Fruit fly (Drosophila melanogaster) whole organism, embryonic: Measurements from ENCODE around the gene Uxt.

ENCODE experiments used
- ATbp ChIP-seq: fragments of 200-800 bp; sonication (Bioruptor generic); optimal IDR thresholded peaks from 2 replicates; lab custom pipeline; 2017; ENCODE audit warnings: missing biosample characterization, mild to moderate bottlenecking, missing genetic modification characterization, missing genetic modification reagents
- Abd-B ChIP-seq: fragments of 200-800 bp; sonication (Bioruptor generic); optimal IDR thresholded peaks from 2 replicates; lab custom pipeline; 2018; ENCODE audit warnings: missing biosample characterization, mild to moderate bottlenecking, missing genetic modification characterization, moderate library complexity
- Antp ChIP-seq: fragments of 200-800 bp; sonication (Bioruptor generic); optimal IDR thresholded peaks from 3 replicates; lab custom pipeline; 2016; ENCODE audit warnings: missing biosample characterization, missing genetic modification characterization
- BEAF-32 ChIP-seq: fragments of 200-800 bp; sonication (Bioruptor generic); optimal IDR thresholded peaks from 3 replicates; lab custom pipeline; 2017; ENCODE audit warnings: missing biosample characterization, missing genetic modification characterization, mild to moderate bottlenecking, moderate library complexity, missing genetic modification reagents
- BtbVII ChIP-seq: fragments of 200-800 bp; sonication (Bioruptor generic); optimal IDR thresholded peaks from 3 replicates; lab custom pipeline; 2017; ENCODE audit warnings: missing biosample characterization, mild to moderate bottlenecking, missing genetic modification characterization
- CG1024 ChIP-seq: fragments of 200-800 bp; sonication (Bioruptor generic); IDR thresholded peaks from 2 replicates; pipeline ENCODE4 v1.3.6; 2022; ENCODE audit warnings: missing biosample characterization, missing genetic modification characterization
- CG10979 ChIP-seq: fragments of 200-800 bp; sonication (Bioruptor generic); optimal IDR thresholded peaks from 2 replicates; lab custom pipeline; 2018; ENCODE audit warnings: missing biosample characterization, mild to moderate bottlenecking, missing genetic modification characterization, moderate library complexity
- CG11504 ChIP-seq: fragments of 200-800 bp; sonication (Bioruptor generic); optimal IDR thresholded peaks from 3 replicates; lab custom pipeline; 2019; ENCODE audit warnings: missing biosample characterization, mild to moderate bottlenecking, missing genetic modification characterization, moderate library complexity
- CG11560 ChIP-seq: fragments of 200-800 bp; sonication (Bioruptor generic); IDR thresholded peaks from 3 replicates; pipeline ENCODE4 v1.3.6; 2022; ENCODE audit warnings: missing biosample characterization, missing genetic modification characterization
- CG11695 ChIP-seq: fragments of 200-800 bp; sonication (Bioruptor generic); IDR thresholded peaks from 3 replicates; pipeline ENCODE4 v1.3.6; 2022; ENCODE audit warnings: missing biosample characterization, missing genetic modification characterization
- CG11696 ChIP-seq: fragments of 200-800 bp; sonication (Bioruptor generic); IDR thresholded peaks from 2 replicates; pipeline ENCODE4 v1.3.6; 2022; ENCODE audit warnings: missing biosample characterization, missing genetic modification characterization
- CG12744 ChIP-seq: fragments of 200-800 bp; sonication (Bioruptor generic); optimal IDR thresholded peaks from 2 replicates; lab custom pipeline; 2016; ENCODE audit warnings: missing biosample characterization, missing genetic modification characterization
- CG13775 ChIP-seq: fragments of 200-800 bp; sonication (Bioruptor generic); optimal IDR thresholded peaks from 3 replicates; lab custom pipeline; 2017; ENCODE audit warnings: missing biosample characterization, mild to moderate bottlenecking, missing genetic modification characterization
- CG14050 ChIP-seq: fragments of 200-800 bp; sonication (Bioruptor generic); IDR thresholded peaks from 3 replicates; pipeline ENCODE4 v1.3.6; 2022; ENCODE audit warnings: missing biosample characterization, missing genetic modification characterization
- CG15514 ChIP-seq: fragments of 200-800 bp; sonication (Bioruptor generic); optimal IDR thresholded peaks from 3 replicates; lab custom pipeline; 2017; ENCODE audit warnings: missing biosample characterization, missing genetic modification characterization, mild to moderate bottlenecking, moderate library complexity, missing genetic modification reagents
- CG1832 ChIP-seq: fragments of 200-800 bp; sonication (Bioruptor generic); optimal IDR thresholded peaks from 2 replicates; lab custom pipeline; 2017; ENCODE audit warnings: missing biosample characterization, mild to moderate bottlenecking, missing genetic modification characterization, inconsistent platforms
- CG30431 ChIP-seq: fragments of 200-800 bp; sonication (Bioruptor generic); optimal IDR thresholded peaks from 2 replicates; lab custom pipeline; 2017; ENCODE audit warnings: missing biosample characterization, missing genetic modification characterization
- CG6791 ChIP-seq: fragments of 200-800 bp; sonication (Bioruptor generic); IDR thresholded peaks from 3 replicates; pipeline ENCODE4 v1.3.6; 2022; ENCODE audit warnings: missing biosample characterization, missing genetic modification characterization; ENCODE audit not compliant: partially characterized antibody
- CG8944 ChIP-seq: fragments of 200-800 bp; sonication (Bioruptor generic); optimal IDR thresholded peaks from 3 replicates; lab custom pipeline; 2016; ENCODE audit warnings: missing biosample characterization, missing genetic modification characterization
- CG9609 ChIP-seq: fragments of 200-800 bp; sonication (Bioruptor generic); optimal IDR thresholded peaks from 3 replicates; lab custom pipeline; 2016; ENCODE audit warnings: missing biosample characterization, missing genetic modification characterization
- Doc3 ChIP-seq: fragments of 200-800 bp; sonication (Bioruptor generic); IDR thresholded peaks from 3 replicates; pipeline ENCODE4 v1.3.6; 2022; ENCODE audit warnings: missing biosample characterization, missing genetic modification characterization; ENCODE audit not compliant: partially characterized antibody
- Drgx ChIP-seq: fragments of 200-800 bp; sonication (Bioruptor generic); IDR thresholded peaks from 2 replicates; pipeline ENCODE4 v1.3.6; 2022; ENCODE audit warnings: missing biosample characterization, missing genetic modification characterization
- Hr39 ChIP-seq: fragments of >200 bp; optimal IDR thresholded peaks from 2 replicates; lab custom pipeline; 2017
- Jarid2 ChIP-seq: fragments of 200-800 bp; sonication (Bioruptor generic); optimal IDR thresholded peaks from 3 replicates; lab custom pipeline; 2017; ENCODE audit warnings: mild to moderate bottlenecking, missing biosample characterization, missing genetic modification reagents, missing genetic modification characterization
- Max ChIP-seq: fragments of 200-800 bp; sonication (Bioruptor generic); optimal IDR thresholded peaks from 2 replicates; lab custom pipeline; 2016; ENCODE audit warnings: missing biosample characterization, mild to moderate bottlenecking, missing genetic modification characterization
- Ptx1 ChIP-seq: fragments of 200-800 bp; sonication (Bioruptor generic); IDR thresholded peaks from 2 replicates; pipeline ENCODE4 v1.3.6; 2022; ENCODE audit warnings: missing biosample characterization, missing genetic modification characterization
- Scr ChIP-seq: fragments of 200-800 bp; sonication (Bioruptor generic); IDR thresholded peaks from 2 replicates; pipeline ENCODE4 v1.3.6; 2022; ENCODE audit warnings: missing biosample characterization, missing genetic modification characterization; ENCODE audit not compliant: partially characterized antibody
- Sin3A ChIP-seq: fragments of >200 bp; optimal IDR thresholded peaks from 2 replicates; lab custom pipeline; 2018
- Stat92E ChIP-seq, 3 experiments: fragments of >200 bp in 2 of 3; fragments of 200-800 bp in 1 of 3; sonication (Bioruptor generic) in 1 of 3; optimal IDR thresholded peaks; 2 replicates each; lab custom pipeline; 2017 to 2019; ENCODE audit warnings: missing biosample characterization in 3 of 3, missing genetic modification characterization in 3 of 3, mild to moderate bottlenecking in 1 of 3, moderate library complexity in 1 of 3
- YL-1 ChIP-seq: fragments of 200-800 bp; sonication (Bioruptor generic); optimal IDR thresholded peaks from 3 replicates; lab custom pipeline; 2017; ENCODE audit warnings: missing biosample characterization, mild to moderate bottlenecking, missing genetic modification characterization
- cato ChIP-seq: fragments of 200-800 bp; sonication (Bioruptor generic); optimal IDR thresholded peaks from 2 replicates; lab custom pipeline; 2016; ENCODE audit warnings: missing biosample characterization, missing genetic modification characterization, borderline replicate concordance
- chm ChIP-seq: fragments of 200-800 bp; sonication (Bioruptor generic); IDR thresholded peaks from 2 replicates; pipeline ENCODE4 v1.3.6; 2022; ENCODE audit warnings: missing biosample characterization, missing genetic modification characterization
- dan ChIP-seq: fragments of 200-800 bp; sonication (Bioruptor generic); IDR thresholded peaks from 2 replicates; pipeline ENCODE4 v1.3.6; 2022; ENCODE audit warnings: missing biosample characterization, missing genetic modification characterization
- gce ChIP-seq: fragments of 200-800 bp; sonication (Bioruptor generic); IDR thresholded peaks from 3 replicates; pipeline ENCODE4 v1.3.6; 2022; ENCODE audit warnings: missing biosample characterization, missing genetic modification characterization
- hkb ChIP-seq, 2 experiments: fragments of 200-800 bp in 1 of 2; fragments of >200 bp in 1 of 2; sonication (Bioruptor generic) in 1 of 2; IDR thresholded peaks in 1 of 2; optimal IDR thresholded peaks in 1 of 2; 2 replicates each; pipeline versions ENCODE4 v1.3.6 to Lab custom; 2017 to 2022; ENCODE audit warnings: missing biosample characterization in 1 of 2, missing genetic modification characterization in 1 of 2
- inv ChIP-seq: fragments of 200-800 bp; sonication (Bioruptor generic); IDR thresholded peaks from 2 replicates; pipeline ENCODE4 v1.3.6; 2022; ENCODE audit warnings: missing biosample characterization, missing genetic modification characterization; ENCODE audit not compliant: partially characterized antibody
- jigr1 ChIP-seq: fragments of 200-800 bp; sonication (Bioruptor generic); IDR thresholded peaks from 3 replicates; pipeline ENCODE4 v1.3.6; 2022; ENCODE audit warnings: missing biosample characterization, missing genetic modification characterization
- lmd ChIP-seq: fragments of 200-800 bp; sonication (Bioruptor generic); IDR thresholded peaks from 2 replicates; pipeline ENCODE4 v1.3.6; 2022; ENCODE audit warnings: missing biosample characterization, missing genetic modification characterization
- lola ChIP-seq, 3 experiments: fragments of >200 bp in 2 of 3; fragments of 200-800 bp in 1 of 3; sonication (Bioruptor generic) in 1 of 3; optimal IDR thresholded peaks; 2 replicates each; lab custom pipeline; 2017 to 2019; ENCODE audit warnings: missing biosample characterization in 3 of 3, missing genetic modification characterization in 3 of 3, mild to moderate bottlenecking in 1 of 3, moderate library complexity in 1 of 3
- nom ChIP-seq: fragments of 200-800 bp; sonication (Bioruptor generic); optimal IDR thresholded peaks from 2 replicates; lab custom pipeline; 2017; ENCODE audit warnings: missing biosample characterization, missing genetic modification characterization, mild to moderate bottlenecking, moderate library complexity, missing genetic modification reagents
- otp ChIP-seq: fragments of 200-800 bp; sonication (Bioruptor generic); IDR thresholded peaks from 3 replicates; pipeline ENCODE4, ENCODE4 v1.3.6; 2022; ENCODE audit warnings: missing biosample characterization, missing genetic modification characterization
- scrt ChIP-seq: fragments of 200-800 bp; sonication (Bioruptor generic); optimal IDR thresholded peaks from 2 replicates; lab custom pipeline; 2018; ENCODE audit warnings: missing biosample characterization, mild to moderate bottlenecking, missing genetic modification characterization, moderate library complexity
- sisA ChIP-seq: fragments of 200-800 bp; sonication (Bioruptor generic); IDR thresholded peaks from 2 replicates; pipeline ENCODE4 v1.3.6; 2022; ENCODE audit warnings: missing biosample characterization, missing genetic modification characterization
- ssp ChIP-seq: fragments of 200-800 bp; sonication (Bioruptor generic); IDR thresholded peaks from 2 replicates; pipeline ENCODE4 v1.3.6; 2022; ENCODE audit warnings: missing biosample characterization, missing genetic modification characterization
- sug ChIP-seq: fragments of 200-800 bp; optimal IDR thresholded peaks from 2 replicates; lab custom pipeline; 2019; ENCODE audit warnings: missing biosample characterization, mild to moderate bottlenecking, missing genetic modification characterization, moderate library complexity
- vvl ChIP-seq: fragments of 200-800 bp; sonication (Bioruptor generic); IDR thresholded peaks from 2 replicates; pipeline ENCODE4 v1.3.6; 2022; ENCODE audit warnings: missing biosample characterization, missing genetic modification characterization
- zen2 ChIP-seq: fragments of 200-800 bp; sonication (Bioruptor generic); IDR thresholded peaks from 3 replicates; pipeline ENCODE4 v1.3.6; 2022; ENCODE audit warnings: missing biosample characterization, missing genetic modification characterization; ENCODE audit not compliant: partially characterized antibody
- zf30C ChIP-seq: fragments of 200-800 bp; sonication (Bioruptor generic); optimal IDR thresholded peaks from 3 replicates; lab custom pipeline; 2018; ENCODE audit warnings: missing biosample characterization, mild to moderate bottlenecking, missing genetic modification characterization

Uxt gene

dm6 chr2L:15248163-15249005 lies 8.0 kb upstream of the Uxt start, which contains the start of gene dao (continued):
- TF ChIP-seq CG6791 (GFP tag; lab: Robert Waterston, UW): peak; percentile 77
- peak; percentile 63 for TF ChIP-seq inv (GFP tag; lab: Robert Waterston, UW)
- TF ChIP-seq Abd-B (GFP tag; lab: Kevin White, UChicago): peak; percentile 45
- TF ChIP-seq hkb (optimal IDR thresholded peaks at IDR 0.05; lab: Kevin White, UChicago): no peak
- TF ChIP-seq hkb (GFP tag; IDR thresholded peaks at IDR 0.05; lab: Robert Waterston, UW): no peak
- TF ChIP-seq chm (GFP tag; lab: Robert Waterston, UW): 0 out of 2 replicates have a peak, but pooled peaks have one; percentile 11
- peak; percentile 40; the same call in 1 of the 3 replicates for TF ChIP-seq zen2
- no peak for TF ChIP-seq CG30431 (GFP tag; lab: Kevin White, UChicago)
- peak; percentile 81 for TF ChIP-seq BEAF-32 (GFP tag; lab: Kevin White, UChicago)
- TF ChIP-seq otp: no peak
- no peak for TF ChIP-seq CG14050 (GFP tag; lab: Robert Waterston, UW)
- peak; percentile 53 for TF ChIP-seq Ptx1 (GFP tag; lab: Robert Waterston, UW)
- TF ChIP-seq CG10979: no peak
- TF ChIP-seq Stat92E (GFP tag; optimal IDR thresholded peaks at IDR 0.05; lab: Kevin White, UChicago): no peak
- peak; percentile 37 for TF ChIP-seq CG12744 (GFP tag; lab: Kevin White, UChicago)
- peak; percentile 63 for TF ChIP-seq CG13775
- TF ChIP-seq YL-1: no peak
- no peak for TF ChIP-seq nom
- no peak for TF ChIP-seq CG1024
- TF ChIP-seq Antp (GFP tag; lab: Kevin White, UChicago): no peak
- no peak for TF ChIP-seq CG11695 (GFP tag; lab: Robert Waterston, UW)
- TF ChIP-seq Sin3A: peak; percentile 6
- no peak for TF ChIP-seq gce (GFP tag; lab: Robert Waterston, UW)
- 0 out of 2 replicates have a peak, but pooled peaks have one; percentile 29 for TF ChIP-seq CG11696
- TF ChIP-seq Doc3 (GFP tag; lab: Robert Waterston, UW): peak; percentile 73
- no peak for TF ChIP-seq zf30C
- TF ChIP-seq Scr: peak; percentile 80
- peak; percentile 34 for TF ChIP-seq sug (tag; lab: Kevin White, UChicago)
- TF ChIP-seq ATbp (GFP tag; lab: Kevin White, UChicago): no peak
- TF ChIP-seq Hr39: no peak
- peak; percentile 52 for TF ChIP-seq CG11504 (tag; lab: Kevin White, UChicago)
- no peak for TF ChIP-seq Jarid2 (GFP tag; lab: Kevin White, UChicago)
- peak in 1 of 3 experiments; percentile 52 for TF ChIP-seq lola (GFP tag; optimal IDR thresholded peaks at IDR 0.05; lab: Kevin White, UChicago)
- TF ChIP-seq ssp (GFP tag; lab: Robert Waterston, UW): peak; percentile 35; the same call in 1 of the 2 replicates
- TF ChIP-seq sisA: peak; percentile 47
- peak; percentile 25; the same call in 1 of the 2 replicates for TF ChIP-seq vvl (GFP tag; lab: Robert Waterston, UW)
- TF ChIP-seq CG15514 (GFP tag; lab: Kevin White, UChicago): peak; percentile 8
- TF ChIP-seq Drgx (GFP tag; lab: Robert Waterston, UW): no peak
- TF ChIP-seq Max: peak; percentile 3
- no peak for TF ChIP-seq scrt (GFP tag; lab: Kevin White, UChicago)
- peak; percentile 15 for TF ChIP-seq CG9609 (GFP tag; lab: Kevin White, UChicago)
- peak; percentile 30 for TF ChIP-seq BtbVII
- TF ChIP-seq CG1832: no peak
- peak; percentile 34; the same call in 1 of the 2 replicates for TF ChIP-seq lmd
- TF ChIP-seq CG8944 (GFP tag; lab: Kevin White, UChicago): peak; percentile 36
- TF ChIP-seq CG11560 (tag; lab: Robert Waterston, UW): no peak
- TF ChIP-seq dan (GFP tag; lab: Robert Waterston, UW): no peak
- TF ChIP-seq cato: peak; percentile 34
- no peak for TF ChIP-seq jigr1
